Fruit fly (Drosophila melanogaster): ENCODE data around the gene Hipk.
A peak's percentile ranks its signal among the peaks of the same experiment; 100 is the strongest.

The Hipk gene

dm6 chr3L:589290-590281 lies 46.7 kb downstream of the Hipk start (continued):
- peak; percentile 24 for TF ChIP-seq CG1832 (GFP tag; optimal IDR thresholded peaks at IDR 0.05)
- peak; percentile 92 for TF ChIP-seq CG10366 (GFP tag; IDR thresholded peaks at IDR 0.05)
- peak; percentile 84 for TF ChIP-seq dm (GFP tag; optimal IDR thresholded peaks at IDR 0.05)
- TF ChIP-seq tup (GFP tag; optimal IDR thresholded peaks at IDR 0.05), result peak; percentile 85
- peak; percentile 87 for TF ChIP-seq CG9215 (GFP tag; IDR thresholded peaks at IDR 0.05)
- TF ChIP-seq CG4730 (GFP tag; IDR thresholded peaks at IDR 0.05), result peak; percentile 87
- peak; percentile 93 for TF ChIP-seq sob (GFP tag; IDR thresholded peaks at IDR 0.05)
- peak; percentile 95 for TF ChIP-seq ara (GFP tag; IDR thresholded peaks at IDR 0.05)
- peak; percentile 85 for TF ChIP-seq CG6254 (GFP tag; optimal IDR thresholded peaks at IDR 0.05)
- no peak for TF ChIP-seq CG34224 (GFP tag; IDR thresholded peaks at IDR 0.05; ENCODE audit: partially characterized antibody)
- TF ChIP-seq Blimp-1 (GFP tag; optimal IDR thresholded peaks at IDR 0.05), result peak; percentile 82
- TF ChIP-seq nmo (GFP tag; optimal IDR thresholded peaks at IDR 0.05), result peak; percentile 83
- TF ChIP-seq CG13123 (GFP tag; optimal IDR thresholded peaks at IDR 0.05), result peak; percentile 79
- TF ChIP-seq CG9727 (GFP tag; optimal IDR thresholded peaks at IDR 0.05), result peak; percentile 88
- TF ChIP-seq tap (tag; optimal IDR thresholded peaks at IDR 0.05), result peak; percentile 82
- peak; percentile 55 for TF ChIP-seq Sry-δ (GFP tag; optimal IDR thresholded peaks at IDR 0.05)
- TF ChIP-seq so (GFP tag; IDR thresholded peaks at IDR 0.05), result peak; percentile 83; the same call in 2 of the 3 replicates
- peak; percentile 85 for TF ChIP-seq CG11723 (GFP tag; optimal IDR thresholded peaks at IDR 0.05)
- 0 out of 3 replicates have a peak, but pooled peaks have one; percentile 7 for TF ChIP-seq Opbp (GFP tag; IDR thresholded peaks at IDR 0.05; ENCODE audit: partially characterized antibody)
- peak; percentile 89 for TF ChIP-seq CG1024 (GFP tag; IDR thresholded peaks at IDR 0.05)
- TF ChIP-seq CG4360 (GFP tag; IDR thresholded peaks at IDR 0.05), result peak; percentile 62
- TF ChIP-seq fu2 (GFP tag; optimal IDR thresholded peaks at IDR 0.05), result peak; percentile 87
- peak; percentile 78 for TF ChIP-seq CG7556 (GFP tag; optimal IDR thresholded peaks at IDR 0.05)
- TF ChIP-seq ase (GFP tag; IDR thresholded peaks at IDR 0.05), result peak; percentile 89
- peak; percentile 60 for TF ChIP-seq sd (tag; optimal IDR thresholded peaks at IDR 0.05)
- TF ChIP-seq esg (GFP tag; conservative IDR thresholded peaks at IDR 0.05), result peak; percentile 86
- TF ChIP-seq CG7271 (tag; optimal IDR thresholded peaks at IDR 0.05), result no peak
- TF ChIP-seq wdn (GFP tag; IDR thresholded peaks at IDR 0.05), result peak; percentile 86
- peak; percentile 86 for TF ChIP-seq CG10209 (GFP tag; optimal IDR thresholded peaks at IDR 0.05)
- peak; percentile 87 for TF ChIP-seq sens-2 (GFP tag; IDR thresholded peaks at IDR 0.05)
- TF ChIP-seq CG12391 (tag; optimal IDR thresholded peaks at IDR 0.05), result peak; percentile 91
- peak in 1 of 3 experiments; percentile 74 for TF ChIP-seq Stat92E (GFP tag; optimal IDR thresholded peaks at IDR 0.05)
- TF ChIP-seq CG8944 (GFP tag; optimal IDR thresholded peaks at IDR 0.05), result peak; percentile 92
- TF ChIP-seq CG18476 (GFP tag; optimal IDR thresholded peaks at IDR 0.05), result peak; percentile 81
- no peak for TF ChIP-seq inv (GFP tag; IDR thresholded peaks at IDR 0.05; ENCODE audit: partially characterized antibody)
- no peak for TF ChIP-seq pita (GFP tag; optimal IDR thresholded peaks at IDR 0.05)
- peak; percentile 86 to 94 for TF ChIP-seq chif (GFP tag; optimal IDR thresholded peaks at IDR 0.05)
- TF ChIP-seq hbn (GFP tag; IDR thresholded peaks at IDR 0.05; ENCODE audit: partially characterized antibody), result no peak
- peak; percentile 85 for TF ChIP-seq croc (GFP tag; conservative IDR thresholded peaks at IDR 0.05)
- TF ChIP-seq CG17186 (GFP tag; optimal IDR thresholded peaks at IDR 0.05), result peak; percentile 37
- TF ChIP-seq Poxn (GFP tag; IDR thresholded peaks at IDR 0.05), result peak; percentile 75
- TF ChIP-seq her (GFP tag; optimal IDR thresholded peaks at IDR 0.05), result peak; percentile 92
- TF ChIP-seq CG7357 (GFP tag; IDR thresholded peaks at IDR 0.05), result peak; percentile 78
- TF ChIP-seq Eip74EF (GFP tag; optimal IDR thresholded peaks at IDR 0.05), result peak in 1 of 2 experiments; percentile 47
- peak; percentile 80 for TF ChIP-seq ewg (GFP tag; optimal IDR thresholded peaks at IDR 0.05)
- peak; percentile 88 for TF ChIP-seq CG11398 (GFP tag; optimal IDR thresholded peaks at IDR 0.05)
- no peak for TF ChIP-seq Bgb (GFP tag; IDR thresholded peaks at IDR 0.05; ENCODE audit: partially characterized antibody)

Measured in whole organism, embryonic.